Fruit fly (Drosophila melanogaster) whole organism, embryonic: ENCODE results near the gene Hrd3.

Experiments used
- Aef1 ChIP-seq: fragments of 200-800 bp; sonication (Bioruptor generic); IDR thresholded peaks from 3 replicates; pipeline ENCODE4 v1.3.6; 2022; ENCODE audit warnings: missing biosample characterization, missing genetic modification characterization
- Antp ChIP-seq: fragments of 200-800 bp; sonication (Bioruptor generic); optimal IDR thresholded peaks from 3 replicates; lab custom pipeline; 2016; ENCODE audit warnings: missing biosample characterization, missing genetic modification characterization
- Awh ChIP-seq: fragments of 200-800 bp; sonication (Bioruptor generic); IDR thresholded peaks from 2 replicates; pipeline ENCODE4, ENCODE4 v1.3.6; 2022; ENCODE audit warnings: missing biosample characterization, missing genetic modification characterization
- Bgb ChIP-seq: fragments of 200-800 bp; sonication (Bioruptor generic); IDR thresholded peaks from 2 replicates; pipeline ENCODE4 v1.3.6; 2022; ENCODE audit warnings: missing biosample characterization, missing genetic modification characterization; ENCODE audit not compliant: partially characterized antibody
- CG10462 ChIP-seq: fragments of 200-800 bp; sonication (Bioruptor generic); optimal IDR thresholded peaks from 2 replicates; lab custom pipeline; 2016; ENCODE audit warnings: missing biosample characterization, missing genetic modification characterization
- CG16815 ChIP-seq: fragments of 200-800 bp; sonication (Bioruptor generic); optimal IDR thresholded peaks from 3 replicates; lab custom pipeline; 2017; ENCODE audit warnings: missing biosample characterization, mild to moderate bottlenecking, missing genetic modification characterization
- CG2202 ChIP-seq: fragments of 200-800 bp; sonication (Bioruptor generic); optimal IDR thresholded peaks from 2 replicates; lab custom pipeline; 2018; ENCODE audit warnings: missing biosample characterization, mild to moderate bottlenecking, missing genetic modification characterization
- CG2678 ChIP-seq: fragments of 200-800 bp; sonication (Bioruptor generic); optimal IDR thresholded peaks from 3 replicates; lab custom pipeline; 2019; ENCODE audit warnings: missing biosample characterization, mild to moderate bottlenecking, missing genetic modification characterization, moderate library complexity
- CG31224 ChIP-seq: fragments of 200-800 bp; sonication (Bioruptor generic); IDR thresholded peaks from 2 replicates; pipeline ENCODE4 v1.3.6; 2022; ENCODE audit warnings: missing biosample characterization, missing genetic modification characterization
- CG33213 ChIP-seq: fragments of 200-800 bp; sonication (Bioruptor generic); optimal IDR thresholded peaks from 3 replicates; lab custom pipeline; 2016; ENCODE audit warnings: missing biosample characterization, missing genetic modification characterization
- CG34376 ChIP-seq: fragments of 200-800 bp; sonication (Bioruptor generic); optimal IDR thresholded peaks from 2 replicates; lab custom pipeline; 2018; ENCODE audit warnings: missing biosample characterization, mild to moderate bottlenecking, missing genetic modification characterization
- CG3995 ChIP-seq: fragments of 200-800 bp; sonication (Bioruptor generic); optimal IDR thresholded peaks from 3 replicates; lab custom pipeline; 2016; ENCODE audit warnings: missing biosample characterization, missing genetic modification characterization
- CG4360 ChIP-seq: fragments of 200-800 bp; sonication (Bioruptor generic); IDR thresholded peaks from 2 replicates; pipeline ENCODE4 v1.3.6; 2022; ENCODE audit warnings: missing biosample characterization, missing genetic modification characterization
- CG4820 ChIP-seq: fragments of 200-800 bp; sonication (Bioruptor generic); optimal IDR thresholded peaks from 3 replicates; lab custom pipeline; 2016; ENCODE audit warnings: missing biosample characterization, missing genetic modification characterization
- CG6175 ChIP-seq: fragments of 200-800 bp; sonication (Bioruptor generic); IDR thresholded peaks from 3 replicates; pipeline ENCODE4 v1.3.6; 2022; ENCODE audit warnings: missing biosample characterization, missing genetic modification characterization
- CG6272 ChIP-seq: fragments of 200-800 bp; sonication (Bioruptor generic); IDR thresholded peaks from 2 replicates; pipeline ENCODE4 v1.3.6; 2022; ENCODE audit warnings: missing biosample characterization, missing genetic modification characterization
- CG6654 ChIP-seq: fragments of 200-800 bp; sonication (Bioruptor generic); optimal IDR thresholded peaks from 2 replicates; lab custom pipeline; 2017; ENCODE audit warnings: missing biosample characterization, mild to moderate bottlenecking, missing genetic modification characterization
- CG6765 ChIP-seq: fragments of 200-800 bp; sonication (Bioruptor generic); optimal IDR thresholded peaks from 3 replicates; lab custom pipeline; 2017; ENCODE audit warnings: missing biosample characterization, mild to moderate bottlenecking, missing genetic modification characterization
- CG7786 ChIP-seq: fragments of 200-800 bp; sonication (Bioruptor generic); optimal IDR thresholded peaks from 2 replicates; lab custom pipeline; 2016; ENCODE audit warnings: missing biosample characterization, missing genetic modification characterization
- CG7839 ChIP-seq: fragments of 200-800 bp; sonication (Bioruptor generic); optimal IDR thresholded peaks from 3 replicates; lab custom pipeline; 2018; ENCODE audit warnings: missing biosample characterization, mild to moderate bottlenecking, missing genetic modification characterization, moderate library complexity
- CG7963 ChIP-seq: fragments of 200-800 bp; sonication (Bioruptor generic); IDR thresholded peaks from 3 replicates; pipeline ENCODE4 v1.3.6; 2022; ENCODE audit warnings: missing biosample characterization, missing genetic modification characterization; ENCODE audit not compliant: partially characterized antibody
- CG8944 ChIP-seq: fragments of 200-800 bp; sonication (Bioruptor generic); optimal IDR thresholded peaks from 3 replicates; lab custom pipeline; 2016; ENCODE audit warnings: missing biosample characterization, missing genetic modification characterization
- CG9727 ChIP-seq: fragments of 200-800 bp; sonication (Bioruptor generic); optimal IDR thresholded peaks from 3 replicates; lab custom pipeline; 2017; ENCODE audit warnings: missing biosample characterization, mild to moderate bottlenecking, missing genetic modification characterization
- CG9797 ChIP-seq: fragments of 200-800 bp; sonication (Bioruptor generic); optimal IDR thresholded peaks from 3 replicates; lab custom pipeline; 2018; ENCODE audit warnings: missing biosample characterization, mild to moderate bottlenecking, missing genetic modification characterization
- CoRest ChIP-seq: fragments of 200-800 bp; sonication (Bioruptor generic); optimal IDR thresholded peaks from 3 replicates; lab custom pipeline; 2018; ENCODE audit warnings: missing biosample characterization, mild to moderate bottlenecking, missing genetic modification characterization, moderate library complexity
- Dip2 ChIP-seq: fragments of 200-800 bp; sonication (Bioruptor generic); IDR thresholded peaks from 2 replicates; pipeline ENCODE4 v1.3.6; 2022; ENCODE audit warnings: missing biosample characterization, missing genetic modification characterization
- Elba2 ChIP-seq: fragments of 200-800 bp; sonication (Bioruptor generic); optimal IDR thresholded peaks from 3 replicates; lab custom pipeline; 2016; ENCODE audit warnings: missing biosample characterization, missing genetic modification characterization
- Gug ChIP-seq: fragments of 200-800 bp; sonication (Bioruptor generic); IDR thresholded peaks from 4 replicates; pipeline ENCODE4 v1.3.6; 2022; ENCODE audit warnings: missing biosample characterization, missing genetic modification characterization
- HLH54F ChIP-seq: fragments of 200-800 bp; sonication (Bioruptor generic); optimal IDR thresholded peaks from 3 replicates; lab custom pipeline; 2016; ENCODE audit warnings: missing biosample characterization, missing genetic modification characterization
- HmgD ChIP-seq: fragments of 200-800 bp; sonication (Bioruptor generic); optimal IDR thresholded peaks from 3 replicates; lab custom pipeline; 2016; ENCODE audit warnings: missing biosample characterization, missing genetic modification characterization
- HmgZ ChIP-seq: fragments of 200-800 bp; sonication (Bioruptor generic); optimal IDR thresholded peaks from 2 replicates; lab custom pipeline; 2018; ENCODE audit warnings: missing biosample characterization, mild to moderate bottlenecking, missing genetic modification characterization
- Lhr ChIP-seq: fragments of 200-800 bp; sonication (Bioruptor generic); optimal IDR thresholded peaks from 3 replicates; lab custom pipeline; 2017; ENCODE audit warnings: mild to moderate bottlenecking, missing biosample characterization, missing genetic modification reagents, missing genetic modification characterization
- MESR4 ChIP-seq: fragments of 200-800 bp; sonication (Bioruptor generic); optimal IDR thresholded peaks from 2 replicates; lab custom pipeline; 2018; ENCODE audit warnings: missing biosample characterization, mild to moderate bottlenecking, missing genetic modification characterization, moderate library complexity
- Mad ChIP-seq: fragments of 200-800 bp; sonication (Bioruptor generic); optimal IDR thresholded peaks from 2 replicates; lab custom pipeline; 2016; ENCODE audit warnings: missing biosample characterization, missing genetic modification characterization
- Myb ChIP-seq: fragments of 200-800 bp; sonication (Bioruptor generic); optimal IDR thresholded peaks from 2 replicates; lab custom pipeline; 2016; ENCODE audit warnings: missing biosample characterization, missing genetic modification characterization
- NC2β ChIP-seq: fragments of 200-800 bp; sonication (Bioruptor generic); optimal IDR thresholded peaks from 2 replicates; lab custom pipeline; 2016; ENCODE audit warnings: missing biosample characterization, missing genetic modification characterization
- TFAM ChIP-seq: fragments of 200-800 bp; sonication (Bioruptor generic); optimal IDR thresholded peaks from 2 replicates; lab custom pipeline; 2017; ENCODE audit warnings: missing biosample characterization, missing genetic modification characterization, inconsistent platforms
- al ChIP-seq: fragments of 200-800 bp; sonication (Bioruptor generic); IDR thresholded peaks from 2 replicates; pipeline ENCODE4 v1.3.6; 2022; ENCODE audit warnings: missing biosample characterization, missing genetic modification characterization
- bcd ChIP-seq: fragments of 200-800 bp; sonication (Bioruptor generic); optimal IDR thresholded peaks from 2 replicates; lab custom pipeline; 2017; ENCODE audit warnings: missing biosample characterization, mild to moderate bottlenecking, missing genetic modification characterization
- cato ChIP-seq: fragments of 200-800 bp; sonication (Bioruptor generic); optimal IDR thresholded peaks from 2 replicates; lab custom pipeline; 2016; ENCODE audit warnings: missing biosample characterization, missing genetic modification characterization, borderline replicate concordance
- danr ChIP-seq: fragments of 200-800 bp; sonication (Bioruptor generic); IDR thresholded peaks from 2 replicates; pipeline ENCODE4 v1.3.6; 2022; ENCODE audit warnings: missing biosample characterization, missing genetic modification characterization
- dati ChIP-seq: fragments of 200-800 bp; sonication (Bioruptor generic); IDR thresholded peaks from 2 replicates; pipeline ENCODE4 v1.3.6; 2022; ENCODE audit warnings: missing biosample characterization, missing genetic modification characterization
- dmrt99B ChIP-seq: fragments of 200-800 bp; sonication (Bioruptor generic); optimal IDR thresholded peaks from 2 replicates; lab custom pipeline; 2018; ENCODE audit warnings: missing biosample characterization, mild to moderate bottlenecking, missing genetic modification characterization, moderate library complexity
- eyg ChIP-seq: fragments of 200-800 bp; sonication (Bioruptor generic); optimal IDR thresholded peaks from 3 replicates; lab custom pipeline; 2016; ENCODE audit warnings: missing biosample characterization, missing genetic modification characterization
- ftz-f1 ChIP-seq: fragments of 200-800 bp; sonication (Bioruptor generic); optimal IDR thresholded peaks from 2 replicates; lab custom pipeline; 2016; ENCODE audit warnings: missing biosample characterization, missing genetic modification characterization
- gt ChIP-seq: fragments of 200-800 bp; sonication (Bioruptor generic); IDR thresholded peaks from 2 replicates; pipeline ENCODE4 v1.3.6; 2022; ENCODE audit warnings: missing biosample characterization, missing genetic modification characterization
- jing ChIP-seq: fragments of 200-800 bp; sonication (Bioruptor generic); optimal IDR thresholded peaks from 2 replicates; lab custom pipeline; 2018; ENCODE audit warnings: missing biosample characterization, mild to moderate bottlenecking, missing genetic modification characterization
- luna ChIP-seq: fragments of 200-800 bp; sonication (Bioruptor generic); optimal IDR thresholded peaks from 2 replicates; lab custom pipeline; 2016; ENCODE audit warnings: missing biosample characterization, missing genetic modification characterization
- scrt ChIP-seq: fragments of 200-800 bp; sonication (Bioruptor generic); optimal IDR thresholded peaks from 2 replicates; lab custom pipeline; 2018; ENCODE audit warnings: missing biosample characterization, mild to moderate bottlenecking, missing genetic modification characterization, moderate library complexity
- sens ChIP-seq: fragments of 200-800 bp; sonication (Bioruptor generic); peaks from one replicate; lab custom pipeline; 2016; ENCODE audit warnings: missing biosample characterization, missing genetic modification characterization
- vnd ChIP-seq: fragments of 200-800 bp; sonication (Bioruptor generic); IDR thresholded peaks from 3 replicates; pipeline ENCODE4 v1.3.6; 2022; ENCODE audit warnings: missing biosample characterization, missing genetic modification characterization; ENCODE audit not compliant: partially characterized antibody

Hrd3 gene

DNA sequence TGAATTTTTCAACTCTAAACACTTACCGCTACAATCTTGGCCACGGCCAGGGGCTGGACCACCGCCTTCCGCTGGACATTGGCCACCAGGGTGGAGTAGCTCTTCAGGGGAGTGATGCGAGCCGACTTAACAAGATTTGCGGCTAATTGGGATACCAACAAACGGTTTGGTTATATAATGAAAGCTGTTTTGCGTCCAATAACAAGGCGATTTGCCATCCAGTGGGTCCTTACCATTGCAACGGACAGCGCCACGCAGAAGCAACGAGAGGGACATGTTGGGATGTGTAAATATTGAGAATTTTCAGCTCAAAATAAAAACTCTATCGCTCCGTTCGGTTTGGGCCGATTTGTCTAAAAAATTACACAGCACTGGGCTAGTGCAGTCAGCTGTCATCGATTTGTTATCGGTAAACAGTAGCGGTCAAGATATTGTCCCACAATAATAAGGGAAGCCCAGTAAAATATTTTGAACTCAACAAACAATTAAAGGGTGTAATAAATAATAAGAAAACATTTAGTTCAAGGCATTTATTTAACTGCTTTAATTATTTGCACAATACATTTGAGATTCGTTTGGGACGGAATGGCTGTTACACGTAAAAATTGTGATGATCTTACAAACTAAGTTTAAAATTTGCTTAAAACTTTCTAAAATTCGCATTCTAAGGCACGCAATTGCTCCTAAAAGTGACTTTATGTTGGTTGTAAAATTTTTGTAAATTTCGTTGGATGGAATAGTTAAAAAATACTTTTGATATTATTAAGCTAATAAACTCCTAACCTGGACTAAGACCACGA lies 2.1 kb upstream of the Hrd3 start, which contains the start of gene SdhD (continued):
- TF ChIP-seq Bgb (GFP tag; lab: Robert Waterston, UW) (peak; percentile 66), CG6654 (GFP tag; lab: Kevin White, UChicago) (no peak), CG4360 (GFP tag; lab: Robert Waterston, UW) (no peak), jing (GFP tag; lab: Kevin White, UChicago) (no peak), cato (GFP tag; lab: Kevin White, UChicago) (no peak), CG6765 (no peak), Mad (peak; percentile 1), scrt (no peak), gt (GFP tag; lab: Robert Waterston, UW) (no peak), CG4820 (peak; percentile 10), CG16815 (GFP tag; lab: Kevin White, UChicago) (no peak), ftz-f1 (GFP tag; lab: Kevin White, UChicago) (no peak), HmgZ (peak; percentile 55), bcd (GFP tag; lab: Kevin White, UChicago) (no peak), CG9797 (GFP tag; lab: Kevin White, UChicago) (no peak), NC2β (peak; percentile 29), Lhr (GFP tag; lab: Kevin White, UChicago) (no peak), MESR4 (GFP tag; lab: Kevin White, UChicago) (peak; percentile 80), CG31224 (no peak), HLH54F (GFP tag; lab: Kevin White, UChicago) (no peak), CG8944 (GFP tag; lab: Kevin White, UChicago) (no peak), TFAM (no peak), HmgD (GFP tag; lab: Kevin White, UChicago) (no peak), vnd (GFP tag; lab: Robert Waterston, UW) (no peak), CG6175 (GFP tag; lab: Robert Waterston, UW) (no peak), Elba2 (GFP tag; lab: Kevin White, UChicago) (peak; percentile 34), CG7839 (tag; lab: Kevin White, UChicago) (peak; percentile 3), CG6272 (GFP tag; lab: Robert Waterston, UW) (no peak), CG34376 (GFP tag; lab: Kevin White, UChicago) (no peak), Awh (no peak), CG7786 (no peak), danr (no peak), Myb (GFP tag; lab: Kevin White, UChicago) (peak; percentile 53), Gug (GFP tag; lab: Robert Waterston, UW) (no peak), Aef1 (no peak), luna (GFP tag; lab: Kevin White, UChicago) (no peak), CG2678 (tag; lab: Kevin White, UChicago) (peak; percentile 28), CG33213 (peak; percentile 30), al (no peak), CoRest (tag; lab: Kevin White, UChicago) (no peak), Antp (no peak), eyg (GFP tag; lab: Kevin White, UChicago) (no peak), Dip2 (GFP tag; lab: Robert Waterston, UW) (no peak), CG3995 (GFP tag; lab: Kevin White, UChicago) (peak; percentile 31), dati (GFP tag; lab: Robert Waterston, UW) (no peak), CG7963 (0 out of 3 replicates have a peak, but pooled peaks have one; percentile 54), CG2202 (tag; lab: Kevin White, UChicago) (no peak), CG9727 (GFP tag; lab: Kevin White, UChicago) (no peak), sens (peak; percentile 86), CG10462 (GFP tag; lab: Kevin White, UChicago) (no peak), dmrt99B (tag; lab: Kevin White, UChicago) (peak; percentile 12)
